Worm (Caenorhabditis elegans): ENCODE data around the gene his-59.

ce11 chrIV:7530226-7531070 is 42.4 kb downstream of the his-59 start:
- no peak for TF ChIP-seq ama-1 (optimal IDR thresholded peaks at IDR 0.05)
- TF ChIP-seq T26A8.4 (GFP tag; IDR thresholded peaks at IDR 0.05): no peak
- TF ChIP-seq hif-1 (tag; optimal IDR thresholded peaks at IDR 0.05): no peak
- no peak for TF ChIP-seq dve-1 (tag; optimal IDR thresholded peaks at IDR 0.05; ENCODE audit: insufficient read depth)
- no peak for TF ChIP-seq sdz-12 (GFP tag; optimal IDR thresholded peaks at IDR 0.05)
- no peak for TF ChIP-seq nhr-11 (tag; optimal IDR thresholded peaks at IDR 0.05)

Data from whole organism, L4 larva.